Worm (Caenorhabditis elegans) whole organism, mixed stage, embryonic: ENCODE data around the gene R151.8.

Experiments
- M03D4.4 ChIP-seq: sonication (generic microtip); optimal IDR thresholded peaks from 2 replicates; lab custom pipeline; 2017; ENCODE audit warnings: mild to moderate bottlenecking, missing genetic modification characterization, missing compliant biosample characterization
- bed-3 ChIP-seq: fragments of 200-800 bp; sonication (Bioruptor generic); optimal IDR thresholded peaks from 3 replicates; lab custom pipeline; 2018; ENCODE audit warnings: mild to moderate bottlenecking, missing genetic modification characterization, moderate library complexity, missing compliant biosample characterization
- blmp-1 ChIP-seq: fragments of 150-350 bp; optimal IDR thresholded peaks from 2 replicates; lab custom pipeline; 2014; ENCODE audit warnings: missing biosample characterization, missing genetic modification characterization
- ceh-43 ChIP-seq: fragments of 200-800 bp; sonication (Bioruptor generic); optimal IDR thresholded peaks from 2 replicates; lab custom pipeline; 2018; ENCODE audit warnings: mild to moderate bottlenecking, missing genetic modification characterization, moderate library complexity, missing compliant biosample characterization
- ces-1 ChIP-seq: fragments of 150-350 bp; optimal IDR thresholded peaks from 2 replicates; lab custom pipeline; 2014; ENCODE audit warnings: missing biosample characterization, missing genetic modification reagents, missing genetic modification characterization
- cnd-1 ChIP-seq: fragments of 200-800 bp; sonication (Bioruptor generic); optimal IDR thresholded peaks from 2 replicates; lab custom pipeline; 2018; ENCODE audit warnings: mild to moderate bottlenecking, missing genetic modification characterization, missing compliant biosample characterization
- elt-1 ChIP-seq: sonication (generic microtip); optimal IDR thresholded peaks from 2 replicates; lab custom pipeline; 2017; ENCODE audit warnings: missing genetic modification characterization, mild to moderate bottlenecking, missing compliant biosample characterization, antibody characterized with exemption, moderate library complexity, borderline replicate concordance; ENCODE audit not compliant: insufficient read depth
- elt-3 ChIP-seq: fragments of 150-350 bp; optimal IDR thresholded peaks from 2 replicates; lab custom pipeline; 2014; ENCODE audit warnings: missing biosample characterization, missing genetic modification characterization
- flh-1 ChIP-seq: fragments of 200-800 bp; sonication (Bioruptor generic); optimal IDR thresholded peaks from 2 replicates; lab custom pipeline; 2018; ENCODE audit warnings: mild to moderate bottlenecking, missing genetic modification characterization, moderate library complexity, missing compliant biosample characterization
- ham-2 ChIP-seq: fragments of 200-800 bp; sonication (Bioruptor generic); optimal IDR thresholded peaks from 2 replicates; lab custom pipeline; 2018; ENCODE audit warnings: mild to moderate bottlenecking, missing genetic modification characterization, missing compliant biosample characterization
- hlh-1 ChIP-seq: fragments of 150-350 bp; optimal IDR thresholded peaks from 2 replicates; lab custom pipeline; 2014; ENCODE audit warnings: missing biosample characterization, missing genetic modification reagents, missing genetic modification characterization
- lin-13 ChIP-seq: fragments of 150-350 bp; optimal IDR thresholded peaks from 2 replicates; lab custom pipeline; 2014; ENCODE audit warnings: missing biosample characterization, missing genetic modification characterization
- lin-32 ChIP-seq: fragments of 200-800 bp; sonication (Bioruptor generic); optimal IDR thresholded peaks from 2 replicates; lab custom pipeline; 2018; ENCODE audit warnings: mild to moderate bottlenecking, missing genetic modification characterization, missing compliant biosample characterization
- lsy-2 ChIP-seq: fragments of 150-350 bp; optimal IDR thresholded peaks from 2 replicates; lab custom pipeline; 2014; ENCODE audit warnings: missing biosample characterization, missing genetic modification characterization
- mep-1 ChIP-seq: fragments of 150-350 bp; optimal IDR thresholded peaks from 2 replicates; lab custom pipeline; 2017; ENCODE audit warnings: missing biosample characterization, missing genetic modification reagents, missing genetic modification characterization, inconsistent platforms
- mls-2 ChIP-seq: sonication (generic microtip); optimal IDR thresholded peaks from 2 replicates; lab custom pipeline; 2016; ENCODE audit warnings: mild to moderate bottlenecking, missing genetic modification characterization, moderate library complexity, missing compliant biosample characterization
- nhr-2 ChIP-seq: fragments of 150-350 bp; optimal IDR thresholded peaks from 2 replicates; lab custom pipeline; 2014; ENCODE audit warnings: missing biosample characterization, missing genetic modification characterization
- nhr-237 ChIP-seq: fragments of 150-350 bp; optimal IDR thresholded peaks from 2 replicates; lab custom pipeline; 2014; ENCODE audit warnings: missing biosample characterization, missing genetic modification characterization
- nhr-28 ChIP-seq: fragments of 150-350 bp; optimal IDR thresholded peaks from 2 replicates; lab custom pipeline; 2014; ENCODE audit warnings: missing biosample characterization, missing genetic modification characterization
- nhr-76 ChIP-seq: sonication (generic microtip); optimal IDR thresholded peaks from 2 replicates; lab custom pipeline; 2017; ENCODE audit warnings: missing biosample characterization, missing genetic modification characterization
- pha-4 ChIP-seq: fragments of 150-350 bp; optimal IDR thresholded peaks from 2 replicates; lab custom pipeline; 2018; ENCODE audit warnings: missing biosample characterization, missing genetic modification reagents, missing genetic modification characterization
- sem-2 ChIP-seq: fragments of 200-800 bp; sonication (Bioruptor generic); optimal IDR thresholded peaks from 2 replicates; lab custom pipeline; 2018; ENCODE audit warnings: mild to moderate bottlenecking, missing genetic modification characterization, missing compliant biosample characterization
- sptf-1 ChIP-seq: sonication (generic microtip); optimal IDR thresholded peaks from 2 replicates; lab custom pipeline; 2017; ENCODE audit warnings: mild to moderate bottlenecking, missing genetic modification characterization, moderate library complexity, missing compliant biosample characterization
- tbx-8 ChIP-seq: fragments of 200-800 bp; sonication (Bioruptor generic); optimal IDR thresholded peaks from 2 replicates; lab custom pipeline; 2018; ENCODE audit warnings: mild to moderate bottlenecking, missing genetic modification characterization, moderate library complexity, missing compliant biosample characterization
- unc-120 ChIP-seq: sonication (generic microtip); optimal IDR thresholded peaks from 2 replicates; lab custom pipeline; 2017; ENCODE audit warnings: missing genetic modification characterization, missing compliant biosample characterization; ENCODE audit not compliant: poor library complexity, severe bottlenecking
- unc-62 ChIP-seq: fragments of 150-350 bp; optimal IDR thresholded peaks from 2 replicates; lab custom pipeline; 2014; ENCODE audit warnings: missing biosample characterization, missing genetic modification reagents, missing genetic modification characterization
- ztf-11 ChIP-seq: fragments of 150-350 bp; optimal IDR thresholded peaks from 2 replicates; lab custom pipeline; 2014; ENCODE audit warnings: missing biosample characterization, missing genetic modification characterization

Gene R151.8

DNA sequence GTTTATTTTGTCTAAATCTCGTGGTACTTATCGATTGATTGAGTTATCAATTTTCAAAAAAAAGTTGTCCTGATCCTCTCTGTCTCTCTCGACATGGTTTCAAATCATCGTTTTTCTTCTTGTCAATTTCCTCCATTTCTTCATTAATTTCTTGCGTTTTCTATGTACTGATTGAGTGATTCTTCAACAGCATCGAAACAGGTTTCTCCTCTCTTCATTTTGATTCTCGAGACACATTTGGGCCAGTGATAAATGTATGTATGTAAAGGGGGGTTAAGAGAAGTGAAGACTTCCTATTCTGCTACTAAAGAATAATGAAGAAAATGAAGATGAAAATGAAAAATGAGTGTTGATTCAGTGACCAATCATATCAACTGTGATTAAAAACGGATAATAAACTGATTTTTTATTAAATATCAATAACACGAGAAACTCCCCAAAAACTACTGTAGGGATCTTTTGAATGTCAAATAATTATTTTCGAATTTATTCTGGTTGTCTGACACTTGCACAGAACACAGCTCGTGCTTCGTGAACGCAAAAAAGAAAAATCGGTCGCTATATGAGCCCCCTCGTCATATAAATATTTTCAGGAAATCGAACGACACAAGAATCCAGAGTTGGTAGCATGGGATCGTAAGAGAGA lies 26.3 kb downstream of the R151.8 start:
- TF ChIP-seq ces-1 (GFP tag; lab: Kevin White, UChicago): no peak
- no peak for TF ChIP-seq blmp-1 (tag; lab: Kevin White, UChicago)
- TF ChIP-seq hlh-1 (tag; lab: Kevin White, UChicago): no peak
- no peak for TF ChIP-seq mep-1
- no peak for TF ChIP-seq tbx-8 (GFP tag; lab: Kevin White, UChicago)
- no peak for TF ChIP-seq M03D4.4 (tag; lab: Kevin White, UChicago)
- TF ChIP-seq unc-62: no peak
- TF ChIP-seq nhr-28: no peak
- no peak for TF ChIP-seq nhr-76 (tag; lab: Kevin White, UChicago)
- no peak for TF ChIP-seq unc-120 (tag; lab: Kevin White, UChicago)
- TF ChIP-seq pha-4: no peak
- TF ChIP-seq ceh-43 (GFP tag; lab: Kevin White, UChicago): no peak

- TF ChIP-seq blmp-1 (tag; lab: Kevin White, UChicago) (peak; percentile 93), ztf-11 (tag; lab: Kevin White, UChicago) (no peak), elt-3 (tag; lab: Kevin White, UChicago) (peak; percentile 24), ham-2 (GFP tag; lab: Kevin White, UChicago) (peak; percentile 19), nhr-237 (tag; lab: Kevin White, UChicago) (no peak)
These were observed 28.0 kb downstream of the R151.8 start, which contains the start of gene dpy-31 for ce11 chrIII:7201378-7202256. TSS of gene dpy-31 (plus strand) at chrIII:7202206.

ce11 chrIII:7199467-7199866 lies 30.1 kb downstream of the R151.8 start:
- TF ChIP-seq sptf-1 (tag; lab: Kevin White, UChicago): no peak
- TF ChIP-seq blmp-1 (tag; lab: Kevin White, UChicago): peak; percentile 17
- TF ChIP-seq lsy-2: no peak
- TF ChIP-seq, all 35 proteins: peak for 1

DNA sequence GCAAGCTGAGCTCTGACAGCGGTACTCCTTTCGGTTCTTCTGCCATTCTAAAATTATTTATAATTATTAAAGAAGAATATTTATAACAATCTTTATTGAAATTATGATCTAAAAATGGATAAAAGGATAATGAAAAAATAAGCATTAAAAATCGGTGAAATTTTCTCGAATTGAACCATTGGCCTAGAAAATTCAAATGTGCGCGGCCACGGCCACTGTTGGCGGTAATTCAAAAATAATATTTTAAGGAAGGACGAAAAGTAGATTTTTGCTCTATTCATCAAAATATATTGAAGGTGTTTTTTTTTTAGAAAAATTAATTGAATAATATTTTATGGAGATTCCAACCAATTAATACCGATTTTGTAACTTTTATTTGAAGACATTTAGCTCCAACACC lies 30.7 kb downstream of the R151.8 start, which contains the start of gene pfd-5:
Gene pfd-5 (minus strand): TSS at position 47 of the 400 bp plus-strand sequence.
- peak; percentile 66 for TF ChIP-seq sptf-1 (tag; lab: Kevin White, UChicago)
- TF ChIP-seq pha-4: peak; percentile 24
- TF ChIP-seq nhr-237 (tag; lab: Kevin White, UChicago): peak; percentile 39
- peak; percentile 65 for TF ChIP-seq lsy-2
- TF ChIP-seq nhr-2 (tag; lab: Kevin White, UChicago): peak; percentile 4
- TF ChIP-seq nhr-76 (tag; lab: Kevin White, UChicago): no peak
- peak; percentile 28 for TF ChIP-seq ces-1 (GFP tag; lab: Kevin White, UChicago)
- TF ChIP-seq ztf-11 (tag; lab: Kevin White, UChicago): no peak

DNA sequence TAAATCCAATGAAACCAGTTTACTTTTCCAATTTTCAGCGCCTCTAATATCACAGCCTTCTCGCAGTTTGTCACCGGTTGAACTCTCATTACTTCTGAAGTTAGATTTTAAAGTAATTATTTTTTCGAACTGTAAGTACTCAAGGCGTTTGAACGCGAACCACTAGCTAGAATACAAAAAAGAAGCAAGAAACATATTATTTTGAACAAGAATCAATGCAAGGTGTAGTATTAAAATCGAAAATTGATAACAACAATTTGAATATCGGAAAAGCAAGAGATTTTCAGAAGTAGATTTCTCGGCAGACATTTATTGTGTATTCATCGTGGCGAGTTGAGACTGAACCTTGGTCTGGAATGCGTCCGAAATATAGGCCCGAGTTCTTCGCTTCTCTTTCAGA lies 31.6 kb downstream of the R151.8 start, which contains the start of gene exos-9:
Gene exos-9 (minus strand): TSS at position 101 of the 400 bp plus-strand sequence.
- no peak for TF ChIP-seq lsy-2
- TF ChIP-seq M03D4.4 (tag; lab: Kevin White, UChicago): no peak
- no peak for TF ChIP-seq nhr-76 (tag; lab: Kevin White, UChicago)
- TF ChIP-seq ztf-11 (tag; lab: Kevin White, UChicago): no peak
- no peak for TF ChIP-seq mls-2 (tag; lab: Kevin White, UChicago)
- TF ChIP-seq ces-1 (GFP tag; lab: Kevin White, UChicago): no peak
- no peak for TF ChIP-seq lin-32 (GFP tag; lab: Kevin White, UChicago)
- TF ChIP-seq bed-3 (GFP tag; lab: Kevin White, UChicago): no peak
- TF ChIP-seq sem-2 (GFP tag; lab: Kevin White, UChicago): no peak
- no peak for TF ChIP-seq cnd-1 (tag; lab: Kevin White, UChicago)
- no peak for TF ChIP-seq sptf-1 (tag; lab: Kevin White, UChicago)

ce11 chrIII:7195325-7195724 lies 34.3 kb downstream of the R151.8 start, which contains the start of gene F37C12.18:
TSS of gene F37C12.18 (minus strand) at chrIII:7195425.
- TF ChIP-seq elt-3 (tag; lab: Kevin White, UChicago) (no peak), ceh-43 (GFP tag; lab: Kevin White, UChicago) (no peak), cnd-1 (tag; lab: Kevin White, UChicago) (no peak), nhr-28 (no peak), nhr-237 (tag; lab: Kevin White, UChicago) (no peak), lin-32 (GFP tag; lab: Kevin White, UChicago) (no peak), mep-1 (no peak), nhr-2 (tag; lab: Kevin White, UChicago) (no peak), elt-1 (no peak), tbx-8 (GFP tag; lab: Kevin White, UChicago) (no peak), ham-2 (GFP tag; lab: Kevin White, UChicago) (no peak), flh-1 (no peak), mls-2 (tag; lab: Kevin White, UChicago) (no peak), M03D4.4 (tag; lab: Kevin White, UChicago) (no peak), ztf-11 (tag; lab: Kevin White, UChicago) (no peak), lin-13 (tag; lab: Kevin White, UChicago) (no peak)
